Worm (Caenorhabditis elegans): ENCODE results near the gene C06C3.4.

DNA sequence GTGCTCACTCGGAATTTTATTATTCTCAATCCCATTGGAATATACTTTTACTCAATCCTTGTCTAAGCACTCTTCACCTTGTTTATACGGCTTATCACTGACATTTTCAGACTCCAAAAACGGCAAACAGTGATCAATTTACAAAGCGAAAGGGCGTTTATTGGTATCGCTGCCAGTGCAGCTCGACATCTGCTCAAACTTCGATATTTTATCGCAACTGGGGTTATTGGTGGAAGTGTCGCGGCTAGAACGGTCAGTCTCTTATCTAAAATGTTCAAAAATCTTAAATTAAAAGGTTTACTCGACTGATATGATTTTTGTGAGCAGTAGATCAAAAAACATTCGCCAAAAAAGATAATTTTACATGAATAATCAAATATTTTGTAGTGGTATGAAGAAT, 47.5 kb upstream of the C06C3.4 start:
- TF ChIP-seq W03F9.2 (tag; optimal IDR thresholded peaks at IDR 0.05) = no peak
- TF ChIP-seq him-1 (tag; optimal IDR thresholded peaks at IDR 0.05) = no peak
- no peak for TF ChIP-seq dao-5 (tag; optimal IDR thresholded peaks at IDR 0.05)
